Fruit fly (Drosophila melanogaster) whole organism, prepupa: ENCODE measurements around the gene CG11562.

Experiments
- CG10631 ChIP-seq: fragments of 200-800 bp; sonication (Bioruptor generic); optimal IDR thresholded peaks from 2 replicates; lab custom pipeline; 2016; ENCODE audit warnings: missing biosample characterization, missing genetic modification characterization
- CG11294 ChIP-seq: fragments of 200-800 bp; sonication (Bioruptor generic); IDR thresholded peaks from 2 replicates; pipeline ENCODE4 v1.3.6; 2022; ENCODE audit warnings: missing biosample characterization, missing genetic modification characterization
- CG11762 ChIP-seq: fragments of 200-800 bp; sonication (Bioruptor generic); optimal IDR thresholded peaks from 3 replicates; lab custom pipeline; 2016; ENCODE audit warnings: missing biosample characterization, missing genetic modification characterization; ENCODE audit not compliant: insufficient read depth
- CG11902 ChIP-seq: fragments of 200-800 bp; sonication (Bioruptor generic); optimal IDR thresholded peaks from 3 replicates; lab custom pipeline; 2016; ENCODE audit warnings: missing biosample characterization, missing genetic modification characterization
- CG3032 ChIP-seq: fragments of 200-800 bp; optimal IDR thresholded peaks from 2 replicates; lab custom pipeline; 2019; ENCODE audit warnings: missing biosample characterization, mild to moderate bottlenecking, missing genetic modification characterization, moderate library complexity
- CG31627 ChIP-seq: fragments of 200-800 bp; sonication (Bioruptor generic); optimal IDR thresholded peaks from 3 replicates; lab custom pipeline; 2016; ENCODE audit warnings: missing biosample characterization, missing genetic modification characterization
- CG32006 ChIP-seq: fragments of 200-800 bp; sonication (Bioruptor generic); optimal IDR thresholded peaks from 3 replicates; lab custom pipeline; 2017; ENCODE audit warnings: missing biosample characterization, mild to moderate bottlenecking, missing genetic modification characterization
- CG34406 ChIP-seq: fragments of 200-800 bp; sonication (Bioruptor generic); optimal IDR thresholded peaks from 3 replicates; lab custom pipeline; 2016; ENCODE audit warnings: missing biosample characterization, missing genetic modification characterization
- CG3919 ChIP-seq: fragments of 200-800 bp; sonication (Bioruptor generic); optimal IDR thresholded peaks from 3 replicates; lab custom pipeline; 2016; ENCODE audit warnings: missing biosample characterization, missing genetic modification characterization
- CG4318 ChIP-seq: fragments of 200-800 bp; sonication (Bioruptor generic); optimal IDR thresholded peaks from 3 replicates; lab custom pipeline; 2017; ENCODE audit warnings: missing biosample characterization, mild to moderate bottlenecking, missing genetic modification characterization
- CG6163 ChIP-seq: fragments of 200-800 bp; sonication (Bioruptor generic); IDR thresholded peaks from 3 replicates; pipeline ENCODE4 v1.3.6; 2022; ENCODE audit warnings: missing biosample characterization, missing genetic modification characterization
- CG6792 ChIP-seq: fragments of 200-800 bp; sonication (Bioruptor generic); optimal IDR thresholded peaks from 3 replicates; lab custom pipeline; 2016; ENCODE audit warnings: missing biosample characterization, missing genetic modification characterization
- CG6854 ChIP-seq: fragments of 200-800 bp; sonication (Bioruptor generic); optimal IDR thresholded peaks from 2 replicates; lab custom pipeline; 2017; ENCODE audit warnings: missing biosample characterization, mild to moderate bottlenecking, missing genetic modification characterization
- CG7368 ChIP-seq: fragments of 200-800 bp; sonication (Bioruptor generic); optimal IDR thresholded peaks from 3 replicates; lab custom pipeline; 2016; ENCODE audit warnings: missing biosample characterization, missing genetic modification characterization
- CG8119 ChIP-seq: fragments of 200-800 bp; sonication (Bioruptor generic); IDR thresholded peaks from 3 replicates; pipeline ENCODE4 v1.3.6; 2022; ENCODE audit warnings: missing biosample characterization, missing genetic modification characterization
- CG8632 ChIP-seq: fragments of 200-800 bp; sonication (Bioruptor generic); optimal IDR thresholded peaks from 3 replicates; lab custom pipeline; 2016; ENCODE audit warnings: missing biosample characterization, missing genetic modification characterization
- Eip75B ChIP-seq: fragments of 200-800 bp; sonication (Bioruptor generic); optimal IDR thresholded peaks from 3 replicates; lab custom pipeline; 2016; ENCODE audit warnings: missing biosample characterization, missing genetic modification characterization
- Eip93F ChIP-seq: fragments of 200-800 bp; sonication (Bioruptor generic); optimal IDR thresholded peaks from 2 replicates; lab custom pipeline; 2016; ENCODE audit warnings: missing biosample characterization, mild to moderate bottlenecking, missing genetic modification characterization
- Ets21C ChIP-seq: fragments of 200-800 bp; sonication (Bioruptor generic); optimal IDR thresholded peaks from 3 replicates; lab custom pipeline; 2016; ENCODE audit warnings: missing biosample characterization, missing genetic modification characterization
- Ets96B ChIP-seq: fragments of 200-800 bp; optimal IDR thresholded peaks from 2 replicates; lab custom pipeline; 2019; ENCODE audit warnings: missing biosample characterization, mild to moderate bottlenecking, missing genetic modification characterization, moderate library complexity
- Gug ChIP-seq: fragments of 200-800 bp; sonication (Bioruptor generic); IDR thresholded peaks from 2 replicates; pipeline ENCODE4 v1.3.6; 2022; ENCODE audit warnings: missing biosample characterization, missing genetic modification characterization
- Hr39 ChIP-seq: fragments of 200-800 bp; sonication (Bioruptor generic); optimal IDR thresholded peaks from 2 replicates; lab custom pipeline; 2016; ENCODE audit warnings: missing biosample characterization, missing genetic modification characterization
- Hr4 ChIP-seq: fragments of 200-800 bp; sonication (Bioruptor generic); optimal IDR thresholded peaks from 3 replicates; lab custom pipeline; 2016; ENCODE audit warnings: missing biosample characterization, missing genetic modification characterization
- OdsH ChIP-seq: fragments of 200-800 bp; sonication (Bioruptor generic); optimal IDR thresholded peaks from 3 replicates; lab custom pipeline; 2016; ENCODE audit warnings: missing biosample characterization, missing genetic modification characterization
- Sox102F ChIP-seq: fragments of 200-800 bp; sonication (Bioruptor generic); optimal IDR thresholded peaks from 2 replicates; lab custom pipeline; 2016; ENCODE audit warnings: missing biosample characterization, mild to moderate bottlenecking, missing genetic modification characterization
- Sox14 ChIP-seq: fragments of 200-800 bp; sonication (Bioruptor generic); optimal IDR thresholded peaks from 3 replicates; lab custom pipeline; 2016; ENCODE audit warnings: missing biosample characterization, missing genetic modification characterization
- Sox15 ChIP-seq: fragments of 200-800 bp; sonication (Bioruptor generic); optimal IDR thresholded peaks from 3 replicates; lab custom pipeline; 2016; ENCODE audit warnings: missing biosample characterization, missing genetic modification characterization
- achi ChIP-seq: fragments of 200-800 bp; sonication (Bioruptor generic); optimal IDR thresholded peaks from 3 replicates; lab custom pipeline; 2016; ENCODE audit warnings: missing biosample characterization, missing genetic modification characterization
- acj6 ChIP-seq: fragments of 200-800 bp; sonication (Bioruptor generic); optimal IDR thresholded peaks from 3 replicates; lab custom pipeline; 2016; ENCODE audit warnings: missing biosample characterization, missing genetic modification characterization
- cyc ChIP-seq: fragments of 200-800 bp; sonication (Bioruptor generic); optimal IDR thresholded peaks from 3 replicates; lab custom pipeline; 2016; ENCODE audit warnings: missing biosample characterization, missing genetic modification characterization
- dsx ChIP-seq: fragments of 200-800 bp; optimal IDR thresholded peaks from 3 replicates; lab custom pipeline; 2019; ENCODE audit warnings: missing biosample characterization, mild to moderate bottlenecking, missing genetic modification characterization, moderate library complexity; ENCODE audit not compliant: poor library complexity, severe bottlenecking
- esn ChIP-seq: fragments of 200-800 bp; sonication (Bioruptor generic); optimal IDR thresholded peaks from 2 replicates; lab custom pipeline; 2016; ENCODE audit warnings: missing biosample characterization, mild to moderate bottlenecking, missing genetic modification characterization, moderate library complexity
- fd85E ChIP-seq: fragments of 200-800 bp; sonication (Bioruptor generic); optimal IDR thresholded peaks from 3 replicates; lab custom pipeline; 2016; ENCODE audit warnings: missing biosample characterization, missing genetic modification characterization
- fkh ChIP-seq: fragments of 200-800 bp; sonication (Bioruptor generic); optimal IDR thresholded peaks from 3 replicates; lab custom pipeline; 2017; ENCODE audit warnings: missing biosample characterization, mild to moderate bottlenecking, missing genetic modification characterization, moderate library complexity
- lz ChIP-seq: fragments of 200-800 bp; sonication (Bioruptor generic); optimal IDR thresholded peaks from 3 replicates; lab custom pipeline; 2016; ENCODE audit warnings: missing biosample characterization, missing genetic modification characterization
- net ChIP-seq: fragments of 200-800 bp; sonication (Bioruptor generic); optimal IDR thresholded peaks from 3 replicates; lab custom pipeline; 2016; ENCODE audit warnings: missing biosample characterization, missing genetic modification characterization
- pdm3 ChIP-seq: fragments of 200-800 bp; sonication (Bioruptor generic); optimal IDR thresholded peaks from 3 replicates; lab custom pipeline; 2016; ENCODE audit warnings: missing biosample characterization, missing genetic modification characterization
- spab ChIP-seq: fragments of 200-800 bp; sonication (Bioruptor generic); optimal IDR thresholded peaks from 2 replicates; lab custom pipeline; 2017; ENCODE audit warnings: missing biosample characterization, mild to moderate bottlenecking, missing genetic modification characterization, missing genetic modification reagents
- ss ChIP-seq, 2 experiments: fragments of 200-800 bp; sonication (Bioruptor generic); optimal IDR thresholded peaks; 2 replicates in 1 of 2; 3 replicates in 1 of 2; lab custom pipeline; 2017 to 2018; ENCODE audit warnings: mild to moderate bottlenecking in 2 of 2, missing biosample characterization in 2 of 2, missing genetic modification characterization in 2 of 2, moderate library complexity in 1 of 2
- svp ChIP-seq: fragments of 200-800 bp; sonication (Bioruptor generic); peaks from one replicate; lab custom pipeline; 2016; ENCODE audit warnings: missing biosample characterization, missing genetic modification characterization
- topi ChIP-seq: fragments of 200-800 bp; sonication (Bioruptor generic); optimal IDR thresholded peaks from 3 replicates; lab custom pipeline; 2016; ENCODE audit warnings: missing biosample characterization, missing genetic modification characterization
- vri ChIP-seq: fragments of 200-800 bp; sonication (Bioruptor generic); optimal IDR thresholded peaks from 3 replicates; lab custom pipeline; 2016; ENCODE audit warnings: missing biosample characterization, mild to moderate bottlenecking, missing genetic modification characterization

The CG11562 gene

dm6 chr2L:267441-268089 is 24.7 kb upstream of the CG11562 start, which contains the start of gene CG17075 (continued):
- TF ChIP-seq CG11762 (GFP tag; lab: Kevin White, UChicago) (peak; percentile 82), cyc (peak; percentile 77), pdm3 (GFP tag; lab: Kevin White, UChicago) (no peak), Ets96B (peak; percentile 87), OdsH (GFP tag; lab: Kevin White, UChicago) (peak; percentile 92), CG10631 (GFP tag; lab: Kevin White, UChicago) (peak; percentile 87), CG6854 (GFP tag; lab: Kevin White, UChicago) (no peak), lz (GFP tag; lab: Kevin White, UChicago) (peak; percentile 75), CG11294 (GFP tag; lab: Robert Waterston, UW) (peak; percentile 83), Eip75B (GFP tag; lab: Kevin White, UChicago) (peak; percentile 90), Hr39 (GFP tag; lab: Kevin White, UChicago) (peak; percentile 61), fd85E (peak; percentile 32), CG3032 (tag; lab: Kevin White, UChicago) (peak; percentile 79), Sox15 (GFP tag; lab: Kevin White, UChicago) (peak; percentile 65), CG4318 (GFP tag; lab: Kevin White, UChicago) (no peak), svp (GFP tag; lab: Kevin White, UChicago) (no peak), dsx (peak; percentile 78), CG6163 (peak; percentile 96), Sox14 (peak; percentile 77), CG32006 (GFP tag; lab: Kevin White, UChicago) (peak; percentile 96), Gug (peak; percentile 92), CG31627 (GFP tag; lab: Kevin White, UChicago) (peak; percentile 69), CG8632 (GFP tag; lab: Kevin White, UChicago) (peak; percentile 78), Hr4 (GFP tag; lab: Kevin White, UChicago) (peak; percentile 95), CG8119 (peak; percentile 97), Ets21C (GFP tag; lab: Kevin White, UChicago) (no peak), esn (GFP tag; lab: Kevin White, UChicago) (peak; percentile 88), CG11902 (GFP tag; lab: Kevin White, UChicago) (peak; percentile 61), vri (GFP tag; lab: Kevin White, UChicago) (no peak), topi (GFP tag; lab: Kevin White, UChicago) (peak; percentile 79), CG7368 (GFP tag; lab: Kevin White, UChicago) (peak; percentile 81), CG6792 (peak; percentile 82), achi (GFP tag; lab: Kevin White, UChicago) (peak; percentile 89)

- no peak for TF ChIP-seq net
- TF ChIP-seq acj6 (GFP tag; lab: Kevin White, UChicago), result no peak
- no peak for TF ChIP-seq CG34406 (GFP tag; lab: Kevin White, UChicago)
- TF ChIP-seq Eip93F, result no peak
- TF ChIP-seq OdsH (GFP tag; lab: Kevin White, UChicago), result no peak
- TF ChIP-seq fkh, result no peak
- TF ChIP-seq Ets96B, result no peak
- TF ChIP-seq spab (GFP tag; lab: Kevin White, UChicago), result no peak
- TF ChIP-seq ss (GFP tag; optimal IDR thresholded peaks at IDR 0.05; lab: Kevin White, UChicago), result no peak
- no peak for TF ChIP-seq Sox102F
- TF ChIP-seq CG6854 (GFP tag; lab: Kevin White, UChicago), result no peak
- TF ChIP-seq fd85E, result no peak
- TF ChIP-seq vri (GFP tag; lab: Kevin White, UChicago), result no peak
- TF ChIP-seq topi (GFP tag; lab: Kevin White, UChicago), result no peak
- TF ChIP-seq esn (GFP tag; lab: Kevin White, UChicago), result no peak
- no peak for TF ChIP-seq CG3919 (GFP tag; lab: Kevin White, UChicago)
- no peak for TF ChIP-seq CG7368 (GFP tag; lab: Kevin White, UChicago)
Measured at dm6 chr2L:268788-269187, 23.4 kb upstream of the CG11562 start, which contains the start of gene CG3345. Gene CG3345, plus strand, starts transcription at chr2L:269088.
